Worm (Caenorhabditis elegans): ENCODE measurements around the gene W03G1.2.

W03G1.2 gene

ce11 chrIV:519409-519808, 5.0 kb upstream of the W03G1.2 start, which contains the start of gene pig-1 (continued):
- TF ChIP-seq unc-86 (tag; optimal IDR thresholded peaks at IDR 0.05), result peak; percentile 60
- TF ChIP-seq fkh-4 (tag; optimal IDR thresholded peaks at IDR 0.05; ENCODE audit: borderline replicate concordance), result no peak
- TF ChIP-seq sup-37 (GFP tag; optimal IDR thresholded peaks at IDR 0.05), result peak; percentile 9
- peak; percentile 76 for TF ChIP-seq nhr-20 (tag; optimal IDR thresholded peaks at IDR 0.05)
- TF ChIP-seq mef-2 (tag; optimal IDR thresholded peaks at IDR 0.05), result no peak
- TF ChIP-seq F16B12.6 (tag; optimal IDR thresholded peaks at IDR 0.05), result peak; percentile 47
- TF ChIP-seq mep-1 (tag; optimal IDR thresholded peaks at IDR 0.05), result peak; percentile 90
- no peak for TF ChIP-seq nhr-28 (tag; optimal IDR thresholded peaks at IDR 0.05)
- no peak for TF ChIP-seq hlh-17 (GFP tag; optimal IDR thresholded peaks at IDR 0.05; ENCODE audit: borderline replicate concordance)
- peak; percentile 69 for TF ChIP-seq dsc-1 (tag; optimal IDR thresholded peaks at IDR 0.05)
- TF ChIP-seq ceh-63 (GFP tag; optimal IDR thresholded peaks at IDR 0.05), result no peak
- peak; percentile 75 for TF ChIP-seq C04F5.9 (tag; optimal IDR thresholded peaks at IDR 0.05)
- no peak for TF ChIP-seq ztf-4 (tag; optimal IDR thresholded peaks at IDR 0.05)
- TF ChIP-seq unc-130 (tag; optimal IDR thresholded peaks at IDR 0.05), result peak; percentile 92
- peak; percentile 86 for TF ChIP-seq nhr-47 (tag; optimal IDR thresholded peaks at IDR 0.05)
- TF ChIP-seq ets-5 (GFP tag; IDR thresholded peaks at IDR 0.05), result no peak
- peak; percentile 46 for TF ChIP-seq isw-1 (GFP tag; IDR thresholded peaks at IDR 0.05)
- no peak for TF ChIP-seq efl-3 (GFP tag; optimal IDR thresholded peaks at IDR 0.05)
- TF ChIP-seq zag-1 (tag; optimal IDR thresholded peaks at IDR 0.05), result no peak
- TF ChIP-seq nhr-71 (tag; optimal IDR thresholded peaks at IDR 0.05), result peak; percentile 85
- peak; percentile 67 for TF ChIP-seq lin-39 (tag; optimal IDR thresholded peaks at IDR 0.05)
- TF ChIP-seq unc-98 (GFP tag; IDR thresholded peaks at IDR 0.05), result no peak
- peak; percentile 73 for TF ChIP-seq xbp-1 (tag; optimal IDR thresholded peaks at IDR 0.05)
- no peak for TF ChIP-seq aly-2 (tag; optimal IDR thresholded peaks at IDR 0.05)
- TF ChIP-seq nhr-12 (tag; optimal IDR thresholded peaks at IDR 0.05), result no peak
- TF ChIP-seq lir-3 (tag; optimal IDR thresholded peaks at IDR 0.05; ENCODE audit: poor library complexity), result no peak
- peak; percentile 80 for TF ChIP-seq nhr-85 (tag)
- peak; percentile 45 for TF ChIP-seq ceh-8 (GFP tag; optimal IDR thresholded peaks at IDR 0.05)
- no peak for TF ChIP-seq Y116A8C.19 (tag; optimal IDR thresholded peaks at IDR 0.05; ENCODE audit: borderline replicate concordance)
- peak; percentile 68 for TF ChIP-seq lin-15B (tag; optimal IDR thresholded peaks at IDR 0.05)
- no peak for TF ChIP-seq ces-1 (GFP tag; optimal IDR thresholded peaks at IDR 0.05)
- no peak for TF ChIP-seq nhr-11 (tag; optimal IDR thresholded peaks at IDR 0.05)
- TF ChIP-seq nhr-77 (tag; optimal IDR thresholded peaks at IDR 0.05), result no peak
- peak; percentile 80 for TF ChIP-seq nhr-19 (GFP tag; conservative IDR thresholded peaks at IDR 0.05)
- TF ChIP-seq nhr-84 (tag; optimal IDR thresholded peaks at IDR 0.05), result no peak
- peak; percentile 39 for TF ChIP-seq aha-1 (tag; optimal IDR thresholded peaks at IDR 0.05)
- peak; percentile 86 for TF ChIP-seq vab-15 (tag; optimal IDR thresholded peaks at IDR 0.05)
- TF ChIP-seq ztf-11 (tag; optimal IDR thresholded peaks at IDR 0.05), result peak in 1 of 2 experiments; percentile 52
- no peak for TF ChIP-seq C34B4.2 (tag; optimal IDR thresholded peaks at IDR 0.05)
- peak; percentile 62 for TF ChIP-seq fkh-8 (tag; optimal IDR thresholded peaks at IDR 0.05)
- no peak for TF ChIP-seq sox-4 (tag; optimal IDR thresholded peaks at IDR 0.05)
- TF ChIP-seq nhr-237 (tag; optimal IDR thresholded peaks at IDR 0.05), result no peak
- TF ChIP-seq pag-3 (tag; optimal IDR thresholded peaks at IDR 0.05; ENCODE audit: borderline replicate concordance, insufficient read depth), result peak; percentile 17
- TF ChIP-seq C16A3.4 (tag; optimal IDR thresholded peaks at IDR 0.05), result peak; percentile 80
- no peak for TF ChIP-seq alr-1 (tag; optimal IDR thresholded peaks at IDR 0.05; ENCODE audit: borderline replicate concordance)
- no peak for TF ChIP-seq ama-1 (optimal IDR thresholded peaks at IDR 0.05)
- no peak for TF ChIP-seq elt-2 (tag; optimal IDR thresholded peaks at IDR 0.05)
- TF ChIP-seq pax-3 (tag; optimal IDR thresholded peaks at IDR 0.05), result no peak
- no peak for TF ChIP-seq egl-27 (tag; optimal IDR thresholded peaks at IDR 0.05)
- peak; percentile 52 for TF ChIP-seq snpc-4 (tag; optimal IDR thresholded peaks at IDR 0.05)
- peak; percentile 67 for TF ChIP-seq skn-1 (tag; optimal IDR thresholded peaks at IDR 0.05)
- TF ChIP-seq nhr-76 (tag; optimal IDR thresholded peaks at IDR 0.05), result no peak
- TF ChIP-seq zip-4 (GFP tag; optimal IDR thresholded peaks at IDR 0.05), result no peak
